Worm (Caenorhabditis elegans) whole organism, young adult: ENCODE results near the gene str-9.

Experiments
- B0019.2 ChIP-seq: fragments of 200-800 bp; sonication (Bioruptor generic); conservative IDR thresholded peaks from 2 replicates; pipeline ENCODE4 v1.3.6; 2022; ENCODE audit warnings: missing genetic modification reagents, missing genetic modification characterization, missing compliant biosample characterization
- B0261.1 ChIP-seq: sonication (generic microtip); optimal IDR thresholded peaks from 2 replicates; lab custom pipeline; 2016; ENCODE audit warnings: mild to moderate bottlenecking, missing genetic modification characterization, moderate library complexity, missing compliant biosample characterization
- B0336.3 ChIP-seq: fragments of 200-800 bp; sonication (Bioruptor generic); IDR thresholded peaks from 2 replicates; pipeline ENCODE4 v1.3.6; 2022; ENCODE audit warnings: missing genetic modification characterization, missing compliant biosample characterization
- C17E4.6 ChIP-seq: fragments of 200-800 bp; sonication (Bioruptor generic); IDR thresholded peaks from 2 replicates; pipeline ENCODE4 v1.3.6; 2022; ENCODE audit warnings: missing genetic modification reagents, missing genetic modification characterization, missing compliant biosample characterization
- D2030.7 ChIP-seq: fragments of 200-800 bp; sonication (Bioruptor generic); IDR thresholded peaks from 2 replicates; pipeline ENCODE4 v1.3.6; 2022; ENCODE audit warnings: missing genetic modification reagents, missing genetic modification characterization, missing compliant biosample characterization
- F23B12.7 ChIP-seq: sonication (generic microtip); optimal IDR thresholded peaks from 2 replicates; lab custom pipeline; 2017; ENCODE audit warnings: missing genetic modification characterization, mild to moderate bottlenecking, missing compliant biosample characterization, antibody characterized with exemption, moderate library complexity; ENCODE audit not compliant: insufficient read depth
- F33H1.4 ChIP-seq: fragments of 200-800 bp; sonication (Bioruptor generic); IDR thresholded peaks from 2 replicates; pipeline ENCODE4 v1.3.6; 2022; ENCODE audit warnings: missing genetic modification reagents, missing genetic modification characterization, missing compliant biosample characterization
- F52B5.7 ChIP-seq: sonication (generic microtip); optimal IDR thresholded peaks from 2 replicates; lab custom pipeline; 2016; ENCODE audit warnings: mild to moderate bottlenecking, missing genetic modification characterization, missing compliant biosample characterization
- F57A8.1 ChIP-seq: fragments of 200-800 bp; sonication (Bioruptor generic); optimal IDR thresholded peaks from 2 replicates; lab custom pipeline; 2018; ENCODE audit warnings: mild to moderate bottlenecking, missing genetic modification characterization, moderate library complexity, missing compliant biosample characterization
- K12H6.12 ChIP-seq: fragments of 200-800 bp; sonication (Bioruptor generic); optimal IDR thresholded peaks from 2 replicates; lab custom pipeline; 2018; ENCODE audit warnings: mild to moderate bottlenecking, missing genetic modification characterization, missing compliant biosample characterization
- T07F8.4 ChIP-seq: sonication (generic microtip); optimal IDR thresholded peaks from 2 replicates; lab custom pipeline; 2016; ENCODE audit warnings: mild to moderate bottlenecking, missing genetic modification characterization, moderate library complexity, missing compliant biosample characterization
- Y56A3A.18 ChIP-seq: fragments of 200-800 bp; sonication (Bioruptor generic); IDR thresholded peaks from 2 replicates; pipeline ENCODE4 v1.3.6; 2022; ENCODE audit warnings: missing genetic modification reagents, missing genetic modification characterization, missing compliant biosample characterization
- Y79H2A.3 ChIP-seq: fragments of 200-800 bp; sonication (Bioruptor generic); conservative IDR thresholded peaks from 2 replicates; pipeline ENCODE4 v1.3.6; 2022; ENCODE audit warnings: missing genetic modification reagents, missing genetic modification characterization, missing compliant biosample characterization
- ZK185.1 ChIP-seq: sonication (generic microtip); optimal IDR thresholded peaks from 2 replicates; lab custom pipeline; 2016; ENCODE audit warnings: mild to moderate bottlenecking, missing genetic modification characterization, missing compliant biosample characterization; ENCODE audit not compliant: poor library complexity, severe bottlenecking
- akir-1 ChIP-seq: fragments of 200-800 bp; sonication (Bioruptor generic); optimal IDR thresholded peaks from 2 replicates; lab custom pipeline; 2018; ENCODE audit warnings: mild to moderate bottlenecking, missing genetic modification characterization, moderate library complexity, missing compliant biosample characterization
- aptf-2 ChIP-seq: fragments of 200-800 bp; sonication (Bioruptor generic); conservative IDR thresholded peaks from 2 replicates; pipeline ENCODE4 v1.3.6; 2022; ENCODE audit warnings: missing genetic modification reagents, missing genetic modification characterization, missing compliant biosample characterization
- atf-7 ChIP-seq: sonication (generic microtip); optimal IDR thresholded peaks from 2 replicates; lab custom pipeline; 2017; ENCODE audit warnings: mild to moderate bottlenecking, missing genetic modification characterization, missing compliant biosample characterization
- athp-1 ChIP-seq: sonication (generic microtip); optimal IDR thresholded peaks from 2 replicates; lab custom pipeline; 2017; ENCODE audit warnings: mild to moderate bottlenecking, missing genetic modification characterization, missing compliant biosample characterization
- attf-3 ChIP-seq: fragments of 200-800 bp; sonication (Bioruptor generic); conservative IDR thresholded peaks from 2 replicates; pipeline ENCODE4 v1.3.6; 2022; ENCODE audit warnings: missing genetic modification reagents, missing genetic modification characterization, missing compliant biosample characterization
- attf-5 ChIP-seq: fragments of 200-800 bp; sonication (Bioruptor generic); optimal IDR thresholded peaks from 2 replicates; lab custom pipeline; 2018; ENCODE audit warnings: mild to moderate bottlenecking, missing genetic modification characterization, missing compliant biosample characterization
- ceh-27 ChIP-seq: fragments of 200-800 bp; sonication (Bioruptor generic); optimal IDR thresholded peaks from 2 replicates; lab custom pipeline; 2018; ENCODE audit warnings: mild to moderate bottlenecking, missing genetic modification characterization, moderate library complexity, missing compliant biosample characterization
- chd-7 ChIP-seq: sonication (generic microtip); optimal IDR thresholded peaks from 2 replicates; lab custom pipeline; 2016; ENCODE audit warnings: mild to moderate bottlenecking, missing genetic modification characterization, moderate library complexity, missing compliant biosample characterization
- die-1 ChIP-seq: sonication (generic microtip); optimal IDR thresholded peaks from 2 replicates; lab custom pipeline; 2016; ENCODE audit warnings: missing genotype, mild to moderate bottlenecking, missing genetic modification characterization, missing compliant biosample characterization
- dpff-1 ChIP-seq: sonication (generic microtip); optimal IDR thresholded peaks from 2 replicates; lab custom pipeline; 2017; ENCODE audit warnings: mild to moderate bottlenecking, missing genetic modification characterization, missing compliant biosample characterization
- ekl-4 ChIP-seq: fragments of 200-800 bp; sonication (Bioruptor generic); IDR thresholded peaks from 2 replicates; pipeline ENCODE4 v1.3.6; 2022; ENCODE audit warnings: missing genetic modification reagents, missing genetic modification characterization, missing compliant biosample characterization
- fkh-3 ChIP-seq: sonication (generic microtip); optimal IDR thresholded peaks from 2 replicates; lab custom pipeline; 2016; ENCODE audit warnings: mild to moderate bottlenecking, missing genetic modification characterization, missing compliant biosample characterization
- gei-17 ChIP-seq: fragments of 200-800 bp; sonication (Bioruptor generic); optimal IDR thresholded peaks from 2 replicates; lab custom pipeline; 2018; ENCODE audit warnings: mild to moderate bottlenecking, missing genetic modification characterization, missing compliant biosample characterization
- him-1 ChIP-seq: sonication (generic microtip); optimal IDR thresholded peaks from 2 replicates; lab custom pipeline; 2016; ENCODE audit warnings: missing genotype, missing genetic modification reagents, missing genetic modification characterization, missing compliant biosample characterization
- hmg-1.2 ChIP-seq: fragments of 200-800 bp; sonication (Bioruptor generic); IDR thresholded peaks from 2 replicates; pipeline ENCODE4 v1.3.6; 2022; ENCODE audit warnings: missing genetic modification reagents, missing genetic modification characterization, missing compliant biosample characterization
- let-607 ChIP-seq, 2 experiments: fragments of 200-800 bp in 1 of 2; sonication (Bioruptor generic) in 1 of 2; sonication (generic microtip) in 1 of 2; optimal IDR thresholded peaks; 2 replicates each; lab custom pipeline; 2016 to 2018; ENCODE audit warnings: mild to moderate bottlenecking in 2 of 2, missing compliant biosample characterization in 2 of 2, missing genetic modification characterization in 2 of 2, moderate library complexity in 2 of 2, missing genotype in 1 of 2
- lin-35 ChIP-seq, 3 experiments: fragments of 150-350 bp in 2 of 3; sonication (generic microtip) in 1 of 3; optimal IDR thresholded peaks; 2 replicates each; lab custom pipeline; 2014 to 2018; ENCODE audit warnings: missing biosample characterization in 3 of 3, missing genetic modification characterization in 3 of 3, missing genetic modification reagents in 3 of 3
- lin-54 ChIP-seq: fragments of 200-800 bp; sonication (Bioruptor generic); optimal IDR thresholded peaks from 2 replicates; lab custom pipeline; 2018; ENCODE audit warnings: mild to moderate bottlenecking, missing genetic modification characterization, missing compliant biosample characterization
- lir-1 ChIP-seq: fragments of 200-800 bp; sonication (Bioruptor generic); conservative IDR thresholded peaks from 2 replicates; pipeline ENCODE4 v1.3.6; 2022; ENCODE audit warnings: missing genetic modification reagents, missing genetic modification characterization, missing compliant biosample characterization
- madf-10 ChIP-seq: sonication (generic microtip); optimal IDR thresholded peaks from 2 replicates; lab custom pipeline; 2016; ENCODE audit warnings: mild to moderate bottlenecking, missing genetic modification characterization, missing compliant biosample characterization
- madf-3 ChIP-seq: fragments of 200-800 bp; sonication (Bioruptor generic); IDR thresholded peaks from 2 replicates; pipeline ENCODE4 v1.3.6; 2022; ENCODE audit warnings: missing genetic modification reagents, missing genetic modification characterization, missing compliant biosample characterization
- madf-8 ChIP-seq: fragments of 200-800 bp; sonication (Bioruptor generic); conservative IDR thresholded peaks from 2 replicates; pipeline ENCODE4 v1.3.6; 2022; ENCODE audit warnings: missing genetic modification reagents, missing genetic modification characterization, missing compliant biosample characterization
- mel-28 ChIP-seq: sonication (generic microtip); optimal IDR thresholded peaks from 2 replicates; lab custom pipeline; 2016; ENCODE audit warnings: borderline replicate concordance, mild to moderate bottlenecking, missing genetic modification characterization, missing compliant biosample characterization
- mes-4 ChIP-seq: sonication (generic microtip); optimal IDR thresholded peaks from 2 replicates; lab custom pipeline; 2016; ENCODE audit warnings: missing genotype, missing genetic modification characterization, missing compliant biosample characterization
- pbrm-1 ChIP-seq: fragments of 200-800 bp; sonication (Bioruptor generic); IDR thresholded peaks from 2 replicates; pipeline ENCODE4 v1.3.6; 2022; ENCODE audit warnings: missing genetic modification reagents, missing genetic modification characterization, missing compliant biosample characterization
- pha-4 ChIP-seq: fragments of 150-350 bp; sonication (generic microtip); optimal IDR thresholded peaks from 2 replicates; lab custom pipeline; 2014; ENCODE audit warnings: missing biosample characterization, missing genetic modification reagents, missing genetic modification characterization
- rec-8 ChIP-seq, 2 experiments: sonication (generic microtip); optimal IDR thresholded peaks; 2 replicates each; lab custom pipeline; 2016; ENCODE audit warnings: mild to moderate bottlenecking in 2 of 2, missing genetic modification characterization in 2 of 2, missing genetic modification reagents in 2 of 2, missing genotype in 2 of 2, missing biosample characterization in 1 of 2, missing compliant biosample characterization in 1 of 2, moderate library complexity in 1 of 2
- repo-1 ChIP-seq: sonication (generic microtip); optimal IDR thresholded peaks from 2 replicates; lab custom pipeline; 2017; ENCODE audit warnings: mild to moderate bottlenecking, missing genetic modification characterization, missing compliant biosample characterization
- sdz-38 ChIP-seq: sonication (generic microtip); optimal IDR thresholded peaks from 2 replicates; lab custom pipeline; 2016; ENCODE audit warnings: missing genotype, missing genetic modification characterization, missing compliant biosample characterization
- snpc-1.3 ChIP-seq: sonication (generic microtip); optimal IDR thresholded peaks from 2 replicates; lab custom pipeline; 2017; ENCODE audit warnings: missing genetic modification characterization, mild to moderate bottlenecking, missing compliant biosample characterization, antibody characterized with exemption, moderate library complexity, missing genotype, missing genetic modification reagents; ENCODE audit not compliant: insufficient read depth
- somi-1 ChIP-seq: fragments of 200-800 bp; sonication (Bioruptor generic); optimal IDR thresholded peaks from 2 replicates; lab custom pipeline; 2018; ENCODE audit warnings: mild to moderate bottlenecking, missing genetic modification characterization, missing compliant biosample characterization
- tbx-9 ChIP-seq: sonication (generic microtip); optimal IDR thresholded peaks from 2 replicates; lab custom pipeline; 2016; ENCODE audit warnings: borderline replicate concordance, missing genetic modification characterization, inconsistent platforms, missing compliant biosample characterization
- ztf-26 ChIP-seq: sonication (generic microtip); optimal IDR thresholded peaks from 2 replicates; lab custom pipeline; 2017; ENCODE audit warnings: missing genetic modification characterization, missing compliant biosample characterization
- ztf-28 ChIP-seq: fragments of 200-800 bp; sonication (Bioruptor generic); IDR thresholded peaks from 2 replicates; pipeline ENCODE4 v1.3.6; 2022; ENCODE audit warnings: missing genetic modification reagents, missing genetic modification characterization, missing compliant biosample characterization

The str-9 gene

DNA sequence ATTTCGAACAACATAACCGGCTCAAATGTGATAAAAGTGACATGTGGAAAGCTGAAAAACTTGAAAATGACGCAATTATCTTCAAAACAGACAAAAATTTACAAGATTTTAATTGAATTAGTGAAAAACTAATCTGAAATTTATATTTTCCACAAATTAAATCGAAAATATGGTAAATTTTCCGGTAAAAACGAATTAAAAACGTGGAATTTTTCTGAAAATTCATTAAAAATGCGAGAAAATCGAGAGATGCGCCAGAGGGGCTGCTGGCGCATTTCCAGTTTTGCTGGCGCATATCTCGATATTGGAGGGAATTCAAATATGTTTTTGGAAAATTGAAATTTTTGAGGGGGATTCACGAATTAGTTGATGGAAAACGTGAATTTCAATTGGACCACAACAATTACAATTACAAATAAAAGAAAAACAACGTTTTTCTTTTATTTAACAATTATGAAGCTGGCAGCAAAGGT is 7.6 kb downstream of the str-9 start, which contains the start of the genes haf-3 and F57A10.2 (continued):
- TF ChIP-seq F33H1.4 (GFP tag; lab: Robert Waterston, UW) (peak; percentile 68), akir-1 (GFP tag; lab: Kevin White, UChicago) (no peak), pbrm-1 (GFP tag; lab: Robert Waterston, UW) (peak; percentile 92), ztf-26 (tag; lab: Kevin White, UChicago) (peak; percentile 51), fkh-3 (tag; lab: Kevin White, UChicago) (no peak), F23B12.7 (tag; lab: Kevin White, UChicago) (peak; percentile 86), athp-1 (tag; lab: Kevin White, UChicago) (no peak), madf-10 (tag; lab: Kevin White, UChicago) (peak; percentile 38), him-1 (tag; lab: Kevin White, UChicago) (peak; percentile 65), atf-7 (tag; lab: Kevin White, UChicago) (peak; percentile 55), Y79H2A.3 (GFP tag; lab: Robert Waterston, UW) (no peak), ceh-27 (GFP tag; lab: Kevin White, UChicago) (peak; percentile 65), madf-8 (GFP tag; lab: Robert Waterston, UW) (peak; percentile 62), ZK185.1 (peak; percentile 75), C17E4.6 (no peak), attf-5 (GFP tag; lab: Kevin White, UChicago) (peak; percentile 50), Y56A3A.18 (GFP tag; lab: Robert Waterston, UW) (peak; percentile 71), lin-35 (GFP tag; optimal IDR thresholded peaks at IDR 0.05; lab: Kevin White, UChicago) (peak; percentile 81 to 97 (median 92)), hmg-1.2 (GFP tag; lab: Robert Waterston, UW) (peak; percentile 57), tbx-9 (tag; lab: Kevin White, UChicago) (no peak), die-1 (tag; lab: Kevin White, UChicago) (no peak), B0261.1 (peak; percentile 34), somi-1 (GFP tag; lab: Kevin White, UChicago) (peak; percentile 31), B0336.3 (GFP tag; lab: Robert Waterston, UW) (peak; percentile 86), lir-1 (GFP tag; lab: Robert Waterston, UW) (peak; percentile 65; the same call in 1 of the 2 replicates), F52B5.7 (tag; lab: Kevin White, UChicago) (no peak), K12H6.12 (tag; lab: Kevin White, UChicago) (peak; percentile 60), snpc-1.3 (tag; lab: Kevin White, UChicago) (peak; percentile 71), lin-54 (peak; percentile 99), chd-7 (peak; percentile 38), dpff-1 (tag; lab: Kevin White, UChicago) (no peak), mes-4 (tag; lab: Kevin White, UChicago) (no peak), F57A8.1 (GFP tag; lab: Kevin White, UChicago) (no peak), rec-8 (tag; optimal IDR thresholded peaks at IDR 0.05; lab: Kevin White, UChicago) (no peak), pha-4 (peak; percentile 86), attf-3 (GFP tag; lab: Robert Waterston, UW) (peak; percentile 70), B0019.2 (GFP tag; lab: Robert Waterston, UW) (no peak), gei-17 (peak; percentile 48), ekl-4 (GFP tag; lab: Robert Waterston, UW) (peak; percentile 82), T07F8.4 (tag; lab: Kevin White, UChicago) (no peak), repo-1 (tag; lab: Kevin White, UChicago) (peak; percentile 70), ztf-28 (GFP tag; lab: Robert Waterston, UW) (no peak), let-607 (tag; optimal IDR thresholded peaks at IDR 0.05; lab: Kevin White, UChicago) (peak in 1 of 2 experiments; percentile 71), madf-3 (peak; percentile 81; the same call in 1 of the 2 replicates), aptf-2 (no peak), sdz-38 (tag; lab: Kevin White, UChicago) (no peak), D2030.7 (GFP tag; lab: Robert Waterston, UW) (peak; percentile 83), mel-28 (no peak)
